Fruit fly (Drosophila melanogaster) whole organism, embryonic: ENCODE results near the gene bi.
A peak's percentile ranks its signal among the peaks of the same experiment; 100 is the strongest.

Experiments
- Abd-B ChIP-seq: fragments of 200-800 bp; sonication (Bioruptor generic); optimal IDR thresholded peaks from 2 replicates; lab custom pipeline; 2018; ENCODE audit warnings: missing biosample characterization, mild to moderate bottlenecking, missing genetic modification characterization, moderate library complexity
- Atf-2 ChIP-seq: fragments of 200-800 bp; sonication (Bioruptor generic); optimal IDR thresholded peaks from 2 replicates; lab custom pipeline; 2016; ENCODE audit warnings: missing biosample characterization, missing genetic modification characterization
- CG11504 ChIP-seq: fragments of 200-800 bp; sonication (Bioruptor generic); optimal IDR thresholded peaks from 3 replicates; lab custom pipeline; 2019; ENCODE audit warnings: missing biosample characterization, mild to moderate bottlenecking, missing genetic modification characterization, moderate library complexity
- CG11560 ChIP-seq: fragments of 200-800 bp; sonication (Bioruptor generic); IDR thresholded peaks from 3 replicates; pipeline ENCODE4 v1.3.6; 2022; ENCODE audit warnings: missing biosample characterization, missing genetic modification characterization
- CG11696 ChIP-seq: fragments of 200-800 bp; sonication (Bioruptor generic); IDR thresholded peaks from 2 replicates; pipeline ENCODE4 v1.3.6; 2022; ENCODE audit warnings: missing biosample characterization, missing genetic modification characterization
- CG14050 ChIP-seq: fragments of 200-800 bp; sonication (Bioruptor generic); IDR thresholded peaks from 3 replicates; pipeline ENCODE4 v1.3.6; 2022; ENCODE audit warnings: missing biosample characterization, missing genetic modification characterization
- CG15696 ChIP-seq: fragments of 200-800 bp; sonication (Bioruptor generic); optimal IDR thresholded peaks from 2 replicates; lab custom pipeline; 2019; ENCODE audit warnings: missing biosample characterization, mild to moderate bottlenecking, missing genetic modification characterization, moderate library complexity
- CG16779 ChIP-seq: fragments of 200-800 bp; sonication (Bioruptor generic); IDR thresholded peaks from 2 replicates; pipeline ENCODE4 v1.3.6; 2022; ENCODE audit warnings: missing biosample characterization, missing genetic modification characterization
- CG17612 ChIP-seq: fragments of 200-800 bp; sonication (Bioruptor generic); IDR thresholded peaks from 2 replicates; pipeline ENCODE4 v1.3.6; 2022; ENCODE audit warnings: missing biosample characterization, missing genetic modification characterization
- CG1832 ChIP-seq: fragments of 200-800 bp; sonication (Bioruptor generic); optimal IDR thresholded peaks from 2 replicates; lab custom pipeline; 2017; ENCODE audit warnings: missing biosample characterization, mild to moderate bottlenecking, missing genetic modification characterization, inconsistent platforms
- CG18599 ChIP-seq: fragments of 200-800 bp; sonication (Bioruptor generic); optimal IDR thresholded peaks from 3 replicates; lab custom pipeline; 2017; ENCODE audit warnings: missing biosample characterization, missing genetic modification characterization, mild to moderate bottlenecking, moderate library complexity, missing genetic modification reagents
- CG31224 ChIP-seq: fragments of 200-800 bp; sonication (Bioruptor generic); IDR thresholded peaks from 2 replicates; pipeline ENCODE4 v1.3.6; 2022; ENCODE audit warnings: missing biosample characterization, missing genetic modification characterization
- CG32532 ChIP-seq: fragments of 200-800 bp; sonication (Bioruptor generic); IDR thresholded peaks from 2 replicates; pipeline ENCODE4 v1.3.6; 2022; ENCODE audit warnings: missing biosample characterization, missing genetic modification characterization
- CG4328 ChIP-seq: fragments of 200-800 bp; sonication (Bioruptor generic); optimal IDR thresholded peaks from 3 replicates; lab custom pipeline; 2017; ENCODE audit warnings: missing biosample characterization, missing genetic modification reagents, missing genetic modification characterization
- CG5180 ChIP-seq: fragments of 200-800 bp; sonication (Bioruptor generic); optimal IDR thresholded peaks from 3 replicates; lab custom pipeline; 2017; ENCODE audit warnings: missing biosample characterization, missing genetic modification characterization, mild to moderate bottlenecking, moderate library complexity, missing genetic modification reagents
- CG6654 ChIP-seq: fragments of 200-800 bp; sonication (Bioruptor generic); optimal IDR thresholded peaks from 2 replicates; lab custom pipeline; 2017; ENCODE audit warnings: missing biosample characterization, mild to moderate bottlenecking, missing genetic modification characterization
- CG6683 ChIP-seq: fragments of 200-800 bp; sonication (Bioruptor generic); optimal IDR thresholded peaks from 2 replicates; lab custom pipeline; 2017; ENCODE audit warnings: missing biosample characterization, mild to moderate bottlenecking, missing genetic modification characterization, missing genetic modification reagents
- CG8089 ChIP-seq: fragments of 200-800 bp; sonication (Bioruptor generic); optimal IDR thresholded peaks from 3 replicates; lab custom pipeline; 2016; ENCODE audit warnings: missing biosample characterization, missing genetic modification characterization
- CG9215 ChIP-seq: fragments of 200-800 bp; sonication (Bioruptor generic); IDR thresholded peaks from 2 replicates; pipeline ENCODE4 v1.3.6; 2022; ENCODE audit warnings: missing biosample characterization, missing genetic modification characterization
- Dip3 ChIP-seq: fragments of 200-800 bp; sonication (Bioruptor generic); optimal IDR thresholded peaks from 3 replicates; lab custom pipeline; 2016; ENCODE audit warnings: missing biosample characterization, missing genetic modification characterization
- Dll ChIP-seq: fragments of 200-800 bp; sonication (Bioruptor generic); IDR thresholded peaks from 4 replicates; pipeline ENCODE4 v1.3.6; 2022; ENCODE audit warnings: missing biosample characterization, missing genetic modification characterization; ENCODE audit not compliant: partially characterized antibody
- H15 ChIP-seq: fragments of 200-800 bp; sonication (Bioruptor generic); IDR thresholded peaks from 3 replicates; pipeline ENCODE4 v1.3.6; 2022; ENCODE audit warnings: missing biosample characterization, missing genetic modification characterization
- Jarid2 ChIP-seq: fragments of 200-800 bp; sonication (Bioruptor generic); optimal IDR thresholded peaks from 3 replicates; lab custom pipeline; 2017; ENCODE audit warnings: mild to moderate bottlenecking, missing biosample characterization, missing genetic modification reagents, missing genetic modification characterization
- Nf-YB ChIP-seq: fragments of 200-800 bp; sonication (Bioruptor generic); optimal IDR thresholded peaks from 3 replicates; lab custom pipeline; 2019; ENCODE audit warnings: missing biosample characterization, mild to moderate bottlenecking, missing genetic modification characterization, moderate library complexity
- Sry-β ChIP-seq: fragments of 200-800 bp; sonication (Bioruptor generic); optimal IDR thresholded peaks from 2 replicates; lab custom pipeline; 2018; ENCODE audit warnings: missing biosample characterization, mild to moderate bottlenecking, missing genetic modification characterization, moderate library complexity
- Stat92E ChIP-seq, 3 experiments: fragments of >200 bp in 2 of 3; fragments of 200-800 bp in 1 of 3; sonication (Bioruptor generic) in 1 of 3; optimal IDR thresholded peaks; 2 replicates each; lab custom pipeline; 2017 to 2019; ENCODE audit warnings: missing biosample characterization in 3 of 3, missing genetic modification characterization in 3 of 3, mild to moderate bottlenecking in 1 of 3, moderate library complexity in 1 of 3
- btn ChIP-seq: fragments of 200-800 bp; sonication (Bioruptor generic); optimal IDR thresholded peaks from 2 replicates; lab custom pipeline; 2016; ENCODE audit warnings: missing biosample characterization, missing genetic modification characterization
- cg ChIP-seq: fragments of 200-800 bp; sonication (Bioruptor generic); optimal IDR thresholded peaks from 3 replicates; lab custom pipeline; 2019; ENCODE audit warnings: missing biosample characterization, mild to moderate bottlenecking, missing genetic modification characterization, moderate library complexity
- chif ChIP-seq, 2 experiments: fragments of 200-800 bp; sonication (Bioruptor generic); optimal IDR thresholded peaks; 3 replicates each; lab custom pipeline; 2016; ENCODE audit warnings: missing biosample characterization in 2 of 2, missing genetic modification characterization in 2 of 2
- chn ChIP-seq: fragments of 200-800 bp; sonication (Bioruptor generic); optimal IDR thresholded peaks from 2 replicates; lab custom pipeline; 2016; ENCODE audit warnings: missing biosample characterization, missing genetic modification characterization
- ci ChIP-seq: fragments of 200-800 bp; sonication (Bioruptor generic); IDR thresholded peaks from 3 replicates; pipeline ENCODE4 v1.3.6; 2022; ENCODE audit warnings: missing biosample characterization, missing genetic modification characterization
- fd96Cb ChIP-seq: fragments of 200-800 bp; sonication (Bioruptor generic); optimal IDR thresholded peaks from 2 replicates; lab custom pipeline; 2018; ENCODE audit warnings: missing biosample characterization, mild to moderate bottlenecking, missing genetic modification characterization, moderate library complexity
- gcm2 ChIP-seq: fragments of 200-800 bp; sonication (Bioruptor generic); optimal IDR thresholded peaks from 2 replicates; lab custom pipeline; 2016; ENCODE audit warnings: missing biosample characterization, missing genetic modification characterization
- h ChIP-seq: fragments of >200 bp; optimal IDR thresholded peaks from 2 replicates; lab custom pipeline; 2017
- hb ChIP-seq: fragments of 200-800 bp; sonication (Bioruptor generic); IDR thresholded peaks from 3 replicates; pipeline ENCODE4 v1.3.6; 2022; ENCODE audit warnings: missing biosample characterization, missing genetic modification characterization; ENCODE audit not compliant: partially characterized antibody
- her ChIP-seq: fragments of 200-800 bp; sonication (Bioruptor generic); optimal IDR thresholded peaks from 2 replicates; lab custom pipeline; 2016; ENCODE audit warnings: missing biosample characterization, missing genetic modification characterization
- knrl ChIP-seq: fragments of 200-800 bp; sonication (Bioruptor generic); IDR thresholded peaks from 3 replicates; pipeline ENCODE4 v1.3.6; 2022; ENCODE audit warnings: missing biosample characterization, missing genetic modification characterization; ENCODE audit not compliant: partially characterized antibody
- lov ChIP-seq, 2 experiments: fragments of 200-800 bp in 1 of 2; fragments of >200 bp in 1 of 2; sonication (Bioruptor generic) in 1 of 2; IDR thresholded peaks in 1 of 2; optimal IDR thresholded peaks in 1 of 2; 2 replicates in 1 of 2; 3 replicates in 1 of 2; pipeline versions ENCODE4 v1.3.6 to Lab custom; 2017 to 2022; ENCODE audit warnings: missing biosample characterization in 1 of 2, missing genetic modification characterization in 1 of 2
- nerfin-2 ChIP-seq: fragments of 200-800 bp; sonication (Bioruptor generic); IDR thresholded peaks from 2 replicates; pipeline ENCODE4 v1.3.6; 2022; ENCODE audit warnings: missing biosample characterization, missing genetic modification characterization; ENCODE audit not compliant: partially characterized antibody
- psq ChIP-seq: fragments of 200-800 bp; sonication (Bioruptor generic); optimal IDR thresholded peaks from 2 replicates; lab custom pipeline; 2017; ENCODE audit warnings: missing biosample characterization, missing genetic modification characterization
- row ChIP-seq: fragments of 200-800 bp; sonication (Bioruptor generic); IDR thresholded peaks from 3 replicates; pipeline ENCODE4 v1.3.6; 2022; ENCODE audit warnings: missing biosample characterization, missing genetic modification characterization
- scrt ChIP-seq: fragments of 200-800 bp; sonication (Bioruptor generic); optimal IDR thresholded peaks from 2 replicates; lab custom pipeline; 2018; ENCODE audit warnings: missing biosample characterization, mild to moderate bottlenecking, missing genetic modification characterization, moderate library complexity
- sim ChIP-seq: fragments of 200-800 bp; sonication (Bioruptor generic); IDR thresholded peaks from 2 replicates; pipeline ENCODE4 v1.3.6; 2022; ENCODE audit warnings: missing biosample characterization, missing genetic modification characterization
- so ChIP-seq: fragments of 200-800 bp; sonication (Bioruptor generic); IDR thresholded peaks from 3 replicates; pipeline ENCODE4 v1.3.6; 2022; ENCODE audit warnings: missing biosample characterization, missing genetic modification characterization
- tgo ChIP-seq: fragments of 200-800 bp; sonication (Bioruptor generic); IDR thresholded peaks from 3 replicates; pipeline ENCODE4 v1.3.6; 2022; ENCODE audit warnings: missing biosample characterization, missing genetic modification characterization
- tll ChIP-seq, 2 experiments: fragments of 200-800 bp in 1 of 2; fragments of >200 bp in 1 of 2; sonication (Bioruptor generic) in 1 of 2; optimal IDR thresholded peaks; 2 replicates each; lab custom pipeline; 2017 to 2019; ENCODE audit warnings: missing biosample characterization in 2 of 2, missing genetic modification characterization in 2 of 2, mild to moderate bottlenecking in 1 of 2, moderate library complexity in 1 of 2
- toy ChIP-seq: fragments of 200-800 bp; sonication (Bioruptor generic); IDR thresholded peaks from 2 replicates; pipeline ENCODE4 v1.3.6; 2022; ENCODE audit warnings: missing biosample characterization, missing genetic modification characterization
- usp ChIP-seq: fragments of >200 bp; optimal IDR thresholded peaks from 2 replicates; lab custom pipeline; 2017; ENCODE audit warnings: missing biosample characterization, missing genetic modification characterization
- vnd ChIP-seq: fragments of 200-800 bp; sonication (Bioruptor generic); IDR thresholded peaks from 3 replicates; pipeline ENCODE4 v1.3.6; 2022; ENCODE audit warnings: missing biosample characterization, missing genetic modification characterization; ENCODE audit not compliant: partially characterized antibody
- zen ChIP-seq: fragments of 200-800 bp; sonication (Bioruptor generic); optimal IDR thresholded peaks from 3 replicates; lab custom pipeline; 2018; ENCODE audit warnings: missing biosample characterization, mild to moderate bottlenecking, missing genetic modification characterization, moderate library complexity

The bi gene

dm6 chrX:4423837-4424449 lies 11.3 kb downstream of the bi start (continued):
- TF ChIP-seq CG11560: no peak
- no peak for TF ChIP-seq CG32532 (GFP tag; lab: Robert Waterston, UW)
- no peak for TF ChIP-seq CG8089 (GFP tag; lab: Kevin White, UChicago)
- no peak for TF ChIP-seq Stat92E (GFP tag; optimal IDR thresholded peaks at IDR 0.05; lab: Kevin White, UChicago)
- no peak for TF ChIP-seq fd96Cb (tag; lab: Kevin White, UChicago)
- peak; percentile 96 for TF ChIP-seq cg
- TF ChIP-seq lov (optimal IDR thresholded peaks at IDR 0.05; lab: Kevin White, UChicago): no peak
- no peak for TF ChIP-seq lov (GFP tag; IDR thresholded peaks at IDR 0.05; lab: Robert Waterston, UW)
- TF ChIP-seq knrl: no peak
- TF ChIP-seq Sry-β (GFP tag; lab: Kevin White, UChicago): no peak
- no peak for TF ChIP-seq CG31224
- no peak for TF ChIP-seq H15 (GFP tag; lab: Robert Waterston, UW)
- peak; percentile 94 for TF ChIP-seq Nf-YB
- no peak for TF ChIP-seq chif (GFP tag; optimal IDR thresholded peaks at IDR 0.05; lab: Kevin White, UChicago)
- no peak for TF ChIP-seq CG11504 (tag; lab: Kevin White, UChicago)
- no peak for TF ChIP-seq tgo
- TF ChIP-seq Abd-B (GFP tag; lab: Kevin White, UChicago): no peak
- TF ChIP-seq btn (GFP tag; lab: Kevin White, UChicago): no peak
- no peak for TF ChIP-seq scrt (GFP tag; lab: Kevin White, UChicago)
- no peak for TF ChIP-seq CG4328
- no peak for TF ChIP-seq CG5180
- TF ChIP-seq CG17612: no peak
- TF ChIP-seq gcm2 (GFP tag; lab: Kevin White, UChicago): no peak
- TF ChIP-seq Dll (GFP tag; lab: Robert Waterston, UW): no peak
- TF ChIP-seq tll (GFP tag; optimal IDR thresholded peaks at IDR 0.05; lab: Kevin White, UChicago): peak in 1 of 2 experiments; percentile 28
- no peak for TF ChIP-seq CG11696 (GFP tag; lab: Robert Waterston, UW)
- no peak for TF ChIP-seq h (lab: Kevin White, UChicago)
- TF ChIP-seq CG15696: peak; percentile 23
- no peak for TF ChIP-seq CG6654 (GFP tag; lab: Kevin White, UChicago)
- TF ChIP-seq CG1832 (GFP tag; lab: Kevin White, UChicago): peak; percentile 63
- peak; percentile 37 for TF ChIP-seq zen (tag; lab: Kevin White, UChicago)
- TF ChIP-seq toy (GFP tag; lab: Robert Waterston, UW): no peak
- TF ChIP-seq sim (GFP tag; lab: Robert Waterston, UW): no peak
- TF ChIP-seq chn (GFP tag; lab: Kevin White, UChicago): peak; percentile 9
- no peak for TF ChIP-seq hb
- no peak for TF ChIP-seq psq (GFP tag; lab: Kevin White, UChicago)
- no peak for TF ChIP-seq nerfin-2
- no peak for TF ChIP-seq CG18599 (GFP tag; lab: Kevin White, UChicago)
- TF ChIP-seq usp (GFP tag; lab: Kevin White, UChicago): no peak
- no peak for TF ChIP-seq CG6683
- TF ChIP-seq so: no peak
- peak; percentile 27 for TF ChIP-seq Jarid2 (GFP tag; lab: Kevin White, UChicago)
- TF ChIP-seq row (GFP tag; lab: Robert Waterston, UW): no peak
- TF ChIP-seq her (GFP tag; lab: Kevin White, UChicago): no peak
- no peak for TF ChIP-seq Atf-2 (GFP tag; lab: Kevin White, UChicago)
- no peak for TF ChIP-seq ci (GFP tag; lab: Robert Waterston, UW)
- no peak for TF ChIP-seq CG14050
- TF ChIP-seq CG9215 (GFP tag; lab: Robert Waterston, UW): no peak
- no peak for TF ChIP-seq vnd (GFP tag; lab: Robert Waterston, UW)
- TF ChIP-seq CG16779 (GFP tag; lab: Robert Waterston, UW): no peak
- TF ChIP-seq Dip3: no peak
